Worm (Caenorhabditis elegans) whole organism, midembryonic: Measurements from ENCODE around the gene B0554.4.

Experiments used
- T22C8.4 ChIP-seq: fragments of 200-800 bp; sonication (Bioruptor generic); IDR thresholded peaks from 2 replicates; pipeline ENCODE4 v1.3.6; 2022; ENCODE audit warnings: missing genetic modification characterization, missing compliant biosample characterization
- cog-1 ChIP-seq: sonication (generic microtip); optimal IDR thresholded peaks from 2 replicates; lab custom pipeline; 2016; ENCODE audit warnings: missing genetic modification characterization, missing compliant biosample characterization
- flt-1 ChIP-seq: fragments of 200-800 bp; sonication (Bioruptor generic); IDR thresholded peaks from 2 replicates; pipeline ENCODE4 v1.3.6; 2022; ENCODE audit warnings: missing genetic modification characterization, missing compliant biosample characterization
- klf-2 ChIP-seq: fragments of 200-800 bp; sonication (Bioruptor generic); conservative IDR thresholded peaks from 2 replicates; pipeline ENCODE4 v1.3.6; 2022; ENCODE audit warnings: missing genetic modification reagents, missing genetic modification characterization, missing compliant biosample characterization
- med-1 ChIP-seq: sonication (generic microtip); optimal IDR thresholded peaks from 2 replicates; lab custom pipeline; 2017; ENCODE audit warnings: missing genetic modification characterization, mild to moderate bottlenecking, missing compliant biosample characterization, antibody characterized with exemption, missing genetic modification reagents; ENCODE audit not compliant: insufficient read depth
- tab-1 ChIP-seq: fragments of 200-800 bp; sonication (Bioruptor generic); IDR thresholded peaks from 2 replicates; pipeline ENCODE4 v1.3.6; 2022; ENCODE audit warnings: missing genetic modification characterization, missing compliant biosample characterization
- ztf-23 ChIP-seq: fragments of 200-800 bp; sonication (Bioruptor generic); IDR thresholded peaks from 2 replicates; pipeline ENCODE4 v1.3.6; 2022; ENCODE audit warnings: missing genetic modification reagents, missing genetic modification characterization, missing compliant biosample characterization

- TF ChIP-seq cog-1 (no peak), flt-1 (GFP tag; lab: Robert Waterston, UW) (no peak), ztf-23 (no peak), klf-2 (GFP tag; lab: Robert Waterston, UW) (no peak), T22C8.4 (GFP tag; lab: Robert Waterston, UW) (no peak), med-1 (GFP tag; lab: Kevin White, UChicago) (no peak), tab-1 (GFP tag; lab: Robert Waterston, UW) (no peak)
These were observed 28.9 kb downstream of the B0554.4 start for ce11 chrV:457839-458238.
